Fruit fly (Drosophila melanogaster) whole organism, embryonic: Measurements from ENCODE around the gene Vha16-5.

ENCODE experiments used
- Blimp-1 ChIP-seq: fragments of 200-800 bp; sonication (Bioruptor generic); optimal IDR thresholded peaks from 3 replicates; lab custom pipeline; 2018; ENCODE audit warnings: missing biosample characterization, missing genetic modification characterization, mild to moderate bottlenecking, moderate library complexity, missing genetic modification reagents
- CG10979 ChIP-seq: fragments of 200-800 bp; sonication (Bioruptor generic); optimal IDR thresholded peaks from 2 replicates; lab custom pipeline; 2018; ENCODE audit warnings: missing biosample characterization, mild to moderate bottlenecking, missing genetic modification characterization, moderate library complexity
- CG11504 ChIP-seq: fragments of 200-800 bp; sonication (Bioruptor generic); optimal IDR thresholded peaks from 3 replicates; lab custom pipeline; 2019; ENCODE audit warnings: missing biosample characterization, mild to moderate bottlenecking, missing genetic modification characterization, moderate library complexity
- CG12071 ChIP-seq: fragments of 200-800 bp; sonication (Bioruptor generic); optimal IDR thresholded peaks from 3 replicates; lab custom pipeline; 2018; ENCODE audit warnings: missing biosample characterization, mild to moderate bottlenecking, missing genetic modification characterization
- CG12391 ChIP-seq: fragments of 200-800 bp; sonication (Bioruptor generic); optimal IDR thresholded peaks from 3 replicates; lab custom pipeline; 2018; ENCODE audit warnings: missing biosample characterization, mild to moderate bottlenecking, missing genetic modification characterization, moderate library complexity
- CG13296 ChIP-seq: fragments of 200-800 bp; sonication (Bioruptor generic); optimal IDR thresholded peaks from 3 replicates; lab custom pipeline; 2018; ENCODE audit warnings: missing biosample characterization, mild to moderate bottlenecking, missing genetic modification characterization
- CG15011 ChIP-seq: fragments of 200-800 bp; sonication (Bioruptor generic); optimal IDR thresholded peaks from 3 replicates; lab custom pipeline; 2018; ENCODE audit warnings: missing biosample characterization, mild to moderate bottlenecking, missing genetic modification characterization
- CG17802 ChIP-seq: fragments of 200-800 bp; sonication (Bioruptor generic); optimal IDR thresholded peaks from 2 replicates; lab custom pipeline; 2018; ENCODE audit warnings: missing biosample characterization, mild to moderate bottlenecking, missing genetic modification characterization, moderate library complexity
- CG2116 ChIP-seq: fragments of 200-800 bp; sonication (Bioruptor generic); optimal IDR thresholded peaks from 3 replicates; lab custom pipeline; 2018; ENCODE audit warnings: missing biosample characterization, mild to moderate bottlenecking, missing genetic modification characterization
- CG32532 ChIP-seq: fragments of 200-800 bp; sonication (Bioruptor generic); IDR thresholded peaks from 2 replicates; pipeline ENCODE4 v1.3.6; 2022; ENCODE audit warnings: missing biosample characterization, missing genetic modification characterization
- CG33213 ChIP-seq: fragments of 200-800 bp; sonication (Bioruptor generic); optimal IDR thresholded peaks from 3 replicates; lab custom pipeline; 2016; ENCODE audit warnings: missing biosample characterization, missing genetic modification characterization
- CG34224 ChIP-seq: fragments of 200-800 bp; sonication (Bioruptor generic); IDR thresholded peaks from 3 replicates; pipeline ENCODE4 v1.3.6; 2022; ENCODE audit warnings: missing biosample characterization, missing genetic modification characterization; ENCODE audit not compliant: partially characterized antibody
- CG4820 ChIP-seq: fragments of 200-800 bp; sonication (Bioruptor generic); optimal IDR thresholded peaks from 3 replicates; lab custom pipeline; 2016; ENCODE audit warnings: missing biosample characterization, missing genetic modification characterization
- CG5180 ChIP-seq: fragments of 200-800 bp; sonication (Bioruptor generic); optimal IDR thresholded peaks from 3 replicates; lab custom pipeline; 2017; ENCODE audit warnings: missing biosample characterization, missing genetic modification characterization, mild to moderate bottlenecking, moderate library complexity, missing genetic modification reagents
- CG7987 ChIP-seq: fragments of 200-800 bp; sonication (Bioruptor generic); optimal IDR thresholded peaks from 2 replicates; lab custom pipeline; 2018; ENCODE audit warnings: missing biosample characterization, mild to moderate bottlenecking, missing genetic modification characterization, moderate library complexity
- CG9215 ChIP-seq: fragments of 200-800 bp; sonication (Bioruptor generic); IDR thresholded peaks from 2 replicates; pipeline ENCODE4 v1.3.6; 2022; ENCODE audit warnings: missing biosample characterization, missing genetic modification characterization
- CG9437 ChIP-seq: fragments of 200-800 bp; sonication (Bioruptor generic); optimal IDR thresholded peaks from 2 replicates; lab custom pipeline; 2018; ENCODE audit warnings: missing biosample characterization, mild to moderate bottlenecking, missing genetic modification characterization
- CG9797 ChIP-seq: fragments of 200-800 bp; sonication (Bioruptor generic); optimal IDR thresholded peaks from 3 replicates; lab custom pipeline; 2018; ENCODE audit warnings: missing biosample characterization, mild to moderate bottlenecking, missing genetic modification characterization
- CG9932 ChIP-seq: fragments of 200-800 bp; sonication (Bioruptor generic); IDR thresholded peaks from 2 replicates; pipeline ENCODE4 v1.3.6; 2022; ENCODE audit warnings: missing biosample characterization, missing genetic modification characterization
- Dfd ChIP-seq, 2 experiments: fragments of >200 bp; optimal IDR thresholded peaks; 2 replicates each; lab custom pipeline; 2017; ENCODE audit warnings: missing biosample characterization in 2 of 2, missing genetic modification characterization in 2 of 2
- Drgx ChIP-seq: fragments of 200-800 bp; sonication (Bioruptor generic); IDR thresholded peaks from 2 replicates; pipeline ENCODE4 v1.3.6; 2022; ENCODE audit warnings: missing biosample characterization, missing genetic modification characterization
- Gsc ChIP-seq: fragments of 200-800 bp; sonication (Bioruptor generic); IDR thresholded peaks from 2 replicates; pipeline ENCODE4 v1.3.6; 2022; ENCODE audit warnings: missing biosample characterization, missing genetic modification characterization
- Hey ChIP-seq: fragments of 200-800 bp; sonication (Bioruptor generic); optimal IDR thresholded peaks from 3 replicates; lab custom pipeline; 2018; ENCODE audit warnings: missing biosample characterization, mild to moderate bottlenecking, missing genetic modification characterization
- Lpt ChIP-seq: fragments of >200 bp; optimal IDR thresholded peaks from 2 replicates; lab custom pipeline; 2018; ENCODE audit warnings: missing biosample characterization, missing genetic modification characterization
- MESR4 ChIP-seq: fragments of 200-800 bp; sonication (Bioruptor generic); optimal IDR thresholded peaks from 2 replicates; lab custom pipeline; 2018; ENCODE audit warnings: missing biosample characterization, mild to moderate bottlenecking, missing genetic modification characterization, moderate library complexity
- NK7.1 ChIP-seq: fragments of 200-800 bp; sonication (Bioruptor generic); optimal IDR thresholded peaks from 3 replicates; lab custom pipeline; 2016; ENCODE audit warnings: missing biosample characterization, missing genetic modification characterization
- Scr ChIP-seq: fragments of 200-800 bp; sonication (Bioruptor generic); IDR thresholded peaks from 2 replicates; pipeline ENCODE4 v1.3.6; 2022; ENCODE audit warnings: missing biosample characterization, missing genetic modification characterization; ENCODE audit not compliant: partially characterized antibody
- Sin3A ChIP-seq: fragments of >200 bp; optimal IDR thresholded peaks from 2 replicates; lab custom pipeline; 2018
- Stat92E ChIP-seq, 3 experiments: fragments of >200 bp in 2 of 3; fragments of 200-800 bp in 1 of 3; sonication (Bioruptor generic) in 1 of 3; optimal IDR thresholded peaks; 2 replicates each; lab custom pipeline; 2017 to 2019; ENCODE audit warnings: missing biosample characterization in 3 of 3, missing genetic modification characterization in 3 of 3, mild to moderate bottlenecking in 1 of 3, moderate library complexity in 1 of 3
- ap ChIP-seq: fragments of 200-800 bp; sonication (Bioruptor generic); IDR thresholded peaks from 2 replicates; pipeline ENCODE4 v1.3.6; 2022; ENCODE audit warnings: missing biosample characterization, missing genetic modification characterization
- ash1 ChIP-seq: fragments of 200-800 bp; sonication (Bioruptor generic); optimal IDR thresholded peaks from 2 replicates; lab custom pipeline; 2018; ENCODE audit warnings: missing biosample characterization, mild to moderate bottlenecking, missing genetic modification characterization
- chinmo ChIP-seq: fragments of 200-800 bp; sonication (Bioruptor generic); IDR thresholded peaks from 4 replicates; pipeline ENCODE4 v1.3.6; 2022; ENCODE audit warnings: missing biosample characterization, missing genetic modification characterization; ENCODE audit not compliant: partially characterized antibody
- ci ChIP-seq: fragments of 200-800 bp; sonication (Bioruptor generic); IDR thresholded peaks from 3 replicates; pipeline ENCODE4 v1.3.6; 2022; ENCODE audit warnings: missing biosample characterization, missing genetic modification characterization
- crc ChIP-seq: fragments of 200-800 bp; sonication (Bioruptor generic); optimal IDR thresholded peaks from 2 replicates; lab custom pipeline; 2016; ENCODE audit warnings: missing biosample characterization, missing genetic modification characterization
- crol ChIP-seq: fragments of 200-800 bp; sonication (Bioruptor generic); IDR thresholded peaks from 2 replicates; pipeline ENCODE4 v1.3.6; 2022; ENCODE audit warnings: missing biosample characterization, missing genetic modification characterization
- cwo ChIP-seq: fragments of 200-800 bp; sonication (Bioruptor generic); optimal IDR thresholded peaks from 3 replicates; lab custom pipeline; 2017; ENCODE audit warnings: missing biosample characterization, missing genetic modification characterization, mild to moderate bottlenecking, moderate library complexity, missing genetic modification reagents
- dati ChIP-seq: fragments of 200-800 bp; sonication (Bioruptor generic); IDR thresholded peaks from 2 replicates; pipeline ENCODE4 v1.3.6; 2022; ENCODE audit warnings: missing biosample characterization, missing genetic modification characterization
- dysf ChIP-seq: fragments of 200-800 bp; sonication (Bioruptor generic); IDR thresholded peaks from 3 replicates; pipeline ENCODE4 v1.3.6; 2022; ENCODE audit warnings: missing biosample characterization, missing genetic modification characterization
- exex ChIP-seq: fragments of 200-800 bp; sonication (Bioruptor generic); optimal IDR thresholded peaks from 4 replicates; lab custom pipeline; 2018; ENCODE audit warnings: missing biosample characterization, mild to moderate bottlenecking, missing genetic modification characterization, moderate library complexity
- gfzf ChIP-seq: fragments of 200-800 bp; sonication (Bioruptor generic); optimal IDR thresholded peaks from 2 replicates; lab custom pipeline; 2016; ENCODE audit warnings: missing biosample characterization, mild to moderate bottlenecking, missing genetic modification characterization, moderate library complexity
- grau ChIP-seq: fragments of 200-800 bp; optimal IDR thresholded peaks from 3 replicates; lab custom pipeline; 2019; ENCODE audit warnings: missing biosample characterization, mild to moderate bottlenecking, missing genetic modification characterization, moderate library complexity
- hbn ChIP-seq: fragments of 200-800 bp; sonication (Bioruptor generic); IDR thresholded peaks from 2 replicates; pipeline ENCODE4 v1.3.6; 2022; ENCODE audit warnings: missing biosample characterization, missing genetic modification characterization; ENCODE audit not compliant: partially characterized antibody
- klu ChIP-seq: fragments of 200-800 bp; sonication (Bioruptor generic); IDR thresholded peaks from 2 replicates; pipeline ENCODE4 v1.3.6; 2022; ENCODE audit warnings: missing biosample characterization, missing genetic modification characterization
- lab ChIP-seq: fragments of 200-800 bp; sonication (Bioruptor generic); optimal IDR thresholded peaks from 3 replicates; lab custom pipeline; 2017; ENCODE audit warnings: missing biosample characterization, missing genetic modification characterization, mild to moderate bottlenecking, moderate library complexity, missing genetic modification reagents
- peb ChIP-seq: fragments of 200-800 bp; sonication (Bioruptor generic); IDR thresholded peaks from 2 replicates; pipeline ENCODE4 v1.3.6; 2022; ENCODE audit warnings: missing biosample characterization, missing genetic modification characterization
- pho ChIP-seq: fragments of 200-800 bp; sonication (Bioruptor generic); optimal IDR thresholded peaks from 2 replicates; lab custom pipeline; 2016; ENCODE audit warnings: missing biosample characterization, missing genetic modification characterization
- prd ChIP-seq, 3 experiments: fragments of >200 bp in 2 of 3; fragments of 200-800 bp in 1 of 3; sonication (Bioruptor generic) in 1 of 3; optimal IDR thresholded peaks in 2 of 3; IDR thresholded peaks in 1 of 3; 2 replicates in 2 of 3; 3 replicates in 1 of 3; pipeline versions ENCODE4 v1.3.6 to Lab custom; 2017 to 2022; ENCODE audit warnings: missing biosample characterization in 1 of 3, missing genetic modification characterization in 1 of 3
- sim ChIP-seq: fragments of 200-800 bp; sonication (Bioruptor generic); IDR thresholded peaks from 2 replicates; pipeline ENCODE4 v1.3.6; 2022; ENCODE audit warnings: missing biosample characterization, missing genetic modification characterization
- sisA ChIP-seq: fragments of 200-800 bp; sonication (Bioruptor generic); IDR thresholded peaks from 2 replicates; pipeline ENCODE4 v1.3.6; 2022; ENCODE audit warnings: missing biosample characterization, missing genetic modification characterization
- tll ChIP-seq, 2 experiments: fragments of 200-800 bp in 1 of 2; fragments of >200 bp in 1 of 2; sonication (Bioruptor generic) in 1 of 2; optimal IDR thresholded peaks; 2 replicates each; lab custom pipeline; 2017 to 2019; ENCODE audit warnings: missing biosample characterization in 2 of 2, missing genetic modification characterization in 2 of 2, mild to moderate bottlenecking in 1 of 2, moderate library complexity in 1 of 2

The Vha16-5 gene

dm6 chr2L:10748218-10748617 lies 11.4 kb upstream of the Vha16-5 start (continued):
- TF ChIP-seq CG12391 (tag; lab: Kevin White, UChicago) (peak; percentile 7), prd (optimal IDR thresholded peaks at IDR 0.05; lab: Kevin White, UChicago) (no peak), prd (GFP tag; IDR thresholded peaks at IDR 0.05; lab: Robert Waterston, UW) (peak; percentile 34; the same call in 2 of the 3 replicates), Gsc (no peak), CG17802 (tag; lab: Kevin White, UChicago) (no peak), peb (GFP tag; lab: Robert Waterston, UW) (no peak), CG5180 (peak; percentile 78), CG15011 (GFP tag; lab: Kevin White, UChicago) (no peak), CG10979 (tag; lab: Kevin White, UChicago) (peak; percentile 16), CG13296 (GFP tag; lab: Kevin White, UChicago) (no peak), CG11504 (peak; percentile 47), CG9932 (GFP tag; lab: Robert Waterston, UW) (no peak), Blimp-1 (GFP tag; lab: Kevin White, UChicago) (peak; percentile 26), chinmo (GFP tag; lab: Robert Waterston, UW) (no peak), tll (GFP tag; optimal IDR thresholded peaks at IDR 0.05; lab: Kevin White, UChicago) (no peak), sim (GFP tag; lab: Robert Waterston, UW) (no peak), sisA (GFP tag; lab: Robert Waterston, UW) (peak; percentile 40; the same call in 1 of the 2 replicates), ap (GFP tag; lab: Robert Waterston, UW) (0 out of 2 replicates have a peak, but pooled peaks have one; percentile 8), grau (no peak), CG9437 (GFP tag; lab: Kevin White, UChicago) (no peak), Lpt (GFP tag; lab: Kevin White, UChicago) (no peak)

dm6 chr2L:10743714-10744113 lies 6.9 kb upstream of the Vha16-5 start, which contains the start of gene CG6729:
CG6729 (minus strand) TSS chr2L:10743935.
- peak; percentile 19 for TF ChIP-seq gfzf (GFP tag; lab: Kevin White, UChicago)
- TF ChIP-seq Stat92E (GFP tag; optimal IDR thresholded peaks at IDR 0.05; lab: Kevin White, UChicago), result peak in 1 of 3 experiments; percentile 3
- no peak for TF ChIP-seq ash1 (GFP tag; lab: Kevin White, UChicago)
- peak; percentile 26 for TF ChIP-seq Sin3A (lab: Kevin White, UChicago)
- TF ChIP-seq Dfd (GFP tag; optimal IDR thresholded peaks at IDR 0.05; lab: Kevin White, UChicago), result no peak
- TF ChIP-seq exex (tag; lab: Kevin White, UChicago), result no peak
- peak; percentile 43 for TF ChIP-seq MESR4 (GFP tag; lab: Kevin White, UChicago)
- peak; percentile 70 for TF ChIP-seq Scr
- no peak for TF ChIP-seq klu (GFP tag; lab: Robert Waterston, UW)
- no peak for TF ChIP-seq CG33213 (GFP tag; lab: Kevin White, UChicago)
- TF ChIP-seq pho (GFP tag; lab: Kevin White, UChicago), result no peak
- no peak for TF ChIP-seq Drgx (GFP tag; lab: Robert Waterston, UW)
- TF ChIP-seq crol (GFP tag; lab: Robert Waterston, UW), result no peak
- no peak for TF ChIP-seq CG32532
- peak; percentile 92 for TF ChIP-seq CG2116 (GFP tag; lab: Kevin White, UChicago)
- no peak for TF ChIP-seq cwo (GFP tag; lab: Kevin White, UChicago)
- no peak for TF ChIP-seq CG7987 (GFP tag; lab: Kevin White, UChicago)
- no peak for TF ChIP-seq dysf (GFP tag; lab: Robert Waterston, UW)
- peak; percentile 78 for TF ChIP-seq CG34224
- TF ChIP-seq CG9215, result no peak
- no peak for TF ChIP-seq lab (GFP tag; lab: Kevin White, UChicago)
- no peak for TF ChIP-seq CG5180
- TF ChIP-seq hbn (GFP tag; lab: Robert Waterston, UW), result peak; percentile 81
- no peak for TF ChIP-seq ci (GFP tag; lab: Robert Waterston, UW)
- no peak for TF ChIP-seq NK7.1 (GFP tag; lab: Kevin White, UChicago)
- no peak for TF ChIP-seq dati (GFP tag; lab: Robert Waterston, UW)
- no peak for TF ChIP-seq CG4820 (GFP tag; lab: Kevin White, UChicago)
- TF ChIP-seq CG12071 (GFP tag; lab: Kevin White, UChicago), result no peak
- no peak for TF ChIP-seq Hey (tag; lab: Kevin White, UChicago)
- TF ChIP-seq crc (GFP tag; lab: Kevin White, UChicago), result no peak
- TF ChIP-seq CG9797, result no peak
